Fruit fly (Drosophila melanogaster) whole organism, embryonic: ENCODE results near the gene CG17121.
A peak's percentile ranks its signal among the peaks of the same experiment; 100 is the strongest.

Experiments used
- CG1233 ChIP-seq: fragments of 200-800 bp; sonication (Bioruptor generic); optimal IDR thresholded peaks from 4 replicates; lab custom pipeline; 2018; ENCODE audit warnings: missing biosample characterization, mild to moderate bottlenecking, missing genetic modification characterization
- CG1832 ChIP-seq: fragments of 200-800 bp; sonication (Bioruptor generic); optimal IDR thresholded peaks from 2 replicates; lab custom pipeline; 2017; ENCODE audit warnings: missing biosample characterization, mild to moderate bottlenecking, missing genetic modification characterization, inconsistent platforms
- CG2129 ChIP-seq: fragments of 200-800 bp; sonication (Bioruptor generic); IDR thresholded peaks from 2 replicates; pipeline ENCODE4 v1.3.6; 2022; ENCODE audit warnings: missing biosample characterization, missing genetic modification characterization; ENCODE audit not compliant: partially characterized antibody
- CG3726 ChIP-seq: fragments of 200-800 bp; sonication (Bioruptor generic); IDR thresholded peaks from 3 replicates; pipeline ENCODE4, ENCODE4 v1.3.6; 2022; ENCODE audit warnings: missing biosample characterization, missing genetic modification characterization
- D19A ChIP-seq: fragments of 200-800 bp; optimal IDR thresholded peaks from 3 replicates; lab custom pipeline; 2019; ENCODE audit warnings: missing biosample characterization, mild to moderate bottlenecking, missing genetic modification characterization, moderate library complexity
- MESR4 ChIP-seq: fragments of 200-800 bp; sonication (Bioruptor generic); optimal IDR thresholded peaks from 2 replicates; lab custom pipeline; 2018; ENCODE audit warnings: missing biosample characterization, mild to moderate bottlenecking, missing genetic modification characterization, moderate library complexity
- cg ChIP-seq: fragments of 200-800 bp; sonication (Bioruptor generic); optimal IDR thresholded peaks from 3 replicates; lab custom pipeline; 2019; ENCODE audit warnings: missing biosample characterization, mild to moderate bottlenecking, missing genetic modification characterization, moderate library complexity
- grn ChIP-seq: fragments of 200-800 bp; sonication (Bioruptor generic); optimal IDR thresholded peaks from 3 replicates; lab custom pipeline; 2017; ENCODE audit warnings: missing biosample characterization, missing genetic modification characterization
- gsb ChIP-seq: fragments of 200-800 bp; sonication (Bioruptor generic); IDR thresholded peaks from 2 replicates; pipeline ENCODE4 v1.3.6; 2022; ENCODE audit warnings: missing biosample characterization, missing genetic modification characterization
- pita ChIP-seq: fragments of 200-800 bp; sonication (Bioruptor generic); optimal IDR thresholded peaks from 2 replicates; lab custom pipeline; 2017; ENCODE audit warnings: missing biosample characterization, mild to moderate bottlenecking, missing genetic modification characterization
- rib ChIP-seq: fragments of 200-800 bp; sonication (Bioruptor generic); IDR thresholded peaks from 2 replicates; pipeline ENCODE4 v1.3.6; 2022; ENCODE audit warnings: missing biosample characterization, missing genetic modification characterization
- tgo ChIP-seq: fragments of 200-800 bp; sonication (Bioruptor generic); IDR thresholded peaks from 3 replicates; pipeline ENCODE4 v1.3.6; 2022; ENCODE audit warnings: missing biosample characterization, missing genetic modification characterization
- ttk ChIP-seq: fragments of 200-800 bp; sonication (Bioruptor generic); IDR thresholded peaks from 2 replicates; pipeline ENCODE4 v2.1.2; 2022; ENCODE audit warnings: missing biosample characterization, missing genetic modification characterization

- TF ChIP-seq CG1233 (GFP tag; lab: Kevin White, UChicago) (no peak), CG1832 (GFP tag; lab: Kevin White, UChicago) (no peak), pita (GFP tag; lab: Kevin White, UChicago) (no peak), ttk (GFP tag; lab: Robert Waterston, UW) (no peak), gsb (no peak), grn (peak; percentile 94), D19A (no peak), rib (GFP tag; lab: Robert Waterston, UW) (no peak), CG2129 (GFP tag; lab: Robert Waterston, UW) (no peak), cg (no peak), MESR4 (GFP tag; lab: Kevin White, UChicago) (no peak), tgo (GFP tag; lab: Robert Waterston, UW) (no peak), CG3726 (GFP tag; lab: Robert Waterston, UW) (no peak)
Observed at dm6 chr3R:23048089-23048689, at the start of gene CG17121.
